Fruit fly (Drosophila melanogaster): ENCODE data around the gene Rpn9.

Gene Rpn9

dm6 chr3R:23733771-23734170 is 509 bp upstream of the Rpn9 start:
- TF ChIP-seq CG7045 (GFP tag; optimal IDR thresholded peaks at IDR 0.05) (no peak), CG11617 (GFP tag; optimal IDR thresholded peaks at IDR 0.05) (no peak), CG5204 (GFP tag; optimal IDR thresholded peaks at IDR 0.05) (no peak), cnc (optimal IDR thresholded peaks at IDR 0.05) (no peak), Mnt (GFP tag; optimal IDR thresholded peaks at IDR 0.05) (no peak), pad (GFP tag; optimal IDR thresholded peaks at IDR 0.05) (no peak), CG12768 (GFP tag; optimal IDR thresholded peaks at IDR 0.05) (no peak), CG1620 (GFP tag; optimal IDR thresholded peaks at IDR 0.05) (no peak), ovo (GFP tag; optimal IDR thresholded peaks at IDR 0.05) (no peak), Hr96 (GFP tag; optimal IDR thresholded peaks at IDR 0.05) (no peak), bab1 (GFP tag; optimal IDR thresholded peaks at IDR 0.05) (no peak), CG33017 (tag; optimal IDR thresholded peaks at IDR 0.05) (no peak), Clk (GFP tag; optimal IDR thresholded peaks at IDR 0.05) (no peak), toe (GFP tag; optimal IDR thresholded peaks at IDR 0.05) (no peak), kay (GFP tag; ENCODE audit: borderline replicate concordance) (no peak), CG7101 (tag; optimal IDR thresholded peaks at IDR 0.05) (no peak), CG14711 (tag; optimal IDR thresholded peaks at IDR 0.05) (no peak), Crg-1 (GFP tag; optimal IDR thresholded peaks at IDR 0.05) (no peak), cic (GFP tag; optimal IDR thresholded peaks at IDR 0.05) (no peak)

dm6 chr3R:23732533-23732932 is 729 bp downstream of the Rpn9 start:
- TF ChIP-seq cnc (optimal IDR thresholded peaks at IDR 0.05) (peak; percentile 83 to 97), kay (GFP tag; ENCODE audit: borderline replicate concordance) (no peak)

DNA sequence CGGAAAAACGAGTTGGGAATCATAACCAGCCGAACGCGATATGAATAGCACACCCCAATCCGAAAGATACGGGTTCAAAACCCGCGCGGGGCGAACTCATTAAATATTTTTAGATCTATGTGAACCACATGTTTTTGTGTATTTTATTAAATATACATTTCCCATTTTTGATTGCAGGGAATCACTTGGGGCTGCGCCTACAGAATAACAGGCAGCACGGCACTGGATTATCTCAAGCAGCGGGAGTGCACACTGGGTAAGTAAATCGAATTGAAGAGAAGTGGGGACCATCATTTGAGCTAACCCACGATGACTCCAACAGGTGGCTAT is 2.8 kb downstream of the Rpn9 start:
- TF ChIP-seq pad (GFP tag; optimal IDR thresholded peaks at IDR 0.05), result no peak
- no peak for TF ChIP-seq CG14711 (tag; optimal IDR thresholded peaks at IDR 0.05)

DNA sequence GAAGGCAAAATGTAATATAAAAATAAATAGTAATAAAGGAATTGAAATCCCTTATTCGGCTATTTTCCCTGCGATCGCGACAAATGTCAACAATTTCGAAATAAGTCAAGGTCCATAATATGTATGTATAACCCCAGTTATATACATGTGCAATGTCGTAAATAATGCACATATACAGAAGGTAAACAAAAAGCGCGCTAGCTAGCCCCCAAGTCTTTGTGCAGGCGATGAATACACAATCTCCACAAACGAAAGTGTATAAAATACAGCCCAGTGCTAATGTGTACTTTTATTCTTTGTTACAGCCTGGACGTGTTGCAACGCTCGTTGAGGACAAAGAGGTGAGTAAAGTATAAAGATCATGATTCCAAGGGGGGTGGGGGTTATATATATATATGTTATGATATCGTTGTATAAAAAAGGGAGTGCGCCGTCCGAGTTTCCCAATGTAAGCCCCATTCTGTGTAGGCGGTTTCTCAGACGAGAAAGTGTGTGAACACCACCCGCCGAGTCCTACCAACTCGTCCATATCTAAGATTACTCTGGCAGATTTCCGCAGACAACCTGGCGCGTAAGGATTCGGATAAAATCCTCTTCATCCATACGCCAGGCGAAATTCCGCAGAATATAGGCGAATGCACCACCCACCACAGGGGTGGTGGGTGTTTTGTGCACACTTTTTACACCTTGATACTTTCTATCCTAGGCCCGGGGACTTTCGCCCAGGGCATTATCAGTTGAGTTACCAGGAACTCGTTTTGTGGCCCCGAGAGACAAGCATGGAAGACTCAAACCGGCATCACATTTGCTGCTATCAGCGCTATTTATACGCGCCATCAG is 3.4 kb downstream of the Rpn9 start:
- TF ChIP-seq pad (GFP tag; optimal IDR thresholded peaks at IDR 0.05), result peak; percentile 12
- no peak for TF ChIP-seq CG1620 (GFP tag; optimal IDR thresholded peaks at IDR 0.05)
- TF ChIP-seq Mnt (GFP tag; optimal IDR thresholded peaks at IDR 0.05), result peak; percentile 5
- peak; percentile 82 for TF ChIP-seq cic (GFP tag; optimal IDR thresholded peaks at IDR 0.05)
- TF ChIP-seq CG11617 (GFP tag; optimal IDR thresholded peaks at IDR 0.05), result peak; percentile 13
- TF ChIP-seq CG14711 (tag; optimal IDR thresholded peaks at IDR 0.05), result no peak
- TF ChIP-seq kay (GFP tag; ENCODE audit: borderline replicate concordance), result peak; percentile 18
- no peak for TF ChIP-seq ovo (GFP tag; optimal IDR thresholded peaks at IDR 0.05)
- peak; percentile 36 for TF ChIP-seq CG33017 (tag; optimal IDR thresholded peaks at IDR 0.05)
- TF ChIP-seq CG12768 (GFP tag; optimal IDR thresholded peaks at IDR 0.05), result peak; percentile 87
- no peak for TF ChIP-seq toe (GFP tag; optimal IDR thresholded peaks at IDR 0.05)
- no peak for TF ChIP-seq CG5204 (GFP tag; optimal IDR thresholded peaks at IDR 0.05)
- no peak for TF ChIP-seq Hr96 (GFP tag; optimal IDR thresholded peaks at IDR 0.05)
- TF ChIP-seq cnc (optimal IDR thresholded peaks at IDR 0.05), result no peak
- TF ChIP-seq CG7045 (GFP tag; optimal IDR thresholded peaks at IDR 0.05), result peak; percentile 10
- peak; percentile 28 for TF ChIP-seq tj (GFP tag; optimal IDR thresholded peaks at IDR 0.05)
- TF ChIP-seq CG7101 (tag; optimal IDR thresholded peaks at IDR 0.05), result no peak
- TF ChIP-seq bab1 (GFP tag; optimal IDR thresholded peaks at IDR 0.05), result peak; percentile 33
- no peak for TF ChIP-seq Clk (GFP tag; optimal IDR thresholded peaks at IDR 0.05)
- no peak for TF ChIP-seq Crg-1 (GFP tag; optimal IDR thresholded peaks at IDR 0.05)

- TF ChIP-seq cic (GFP tag; optimal IDR thresholded peaks at IDR 0.05) (peak; percentile 91), ovo (GFP tag; optimal IDR thresholded peaks at IDR 0.05) (peak; percentile 65), Crg-1 (GFP tag; optimal IDR thresholded peaks at IDR 0.05) (peak; percentile 77), CG14711 (tag; optimal IDR thresholded peaks at IDR 0.05) (peak; percentile 37), CG11617 (GFP tag; optimal IDR thresholded peaks at IDR 0.05) (peak; percentile 37), cnc (optimal IDR thresholded peaks at IDR 0.05) (no peak), CG33017 (tag; optimal IDR thresholded peaks at IDR 0.05) (peak; percentile 82), Hr96 (GFP tag; optimal IDR thresholded peaks at IDR 0.05) (no peak), tj (GFP tag; optimal IDR thresholded peaks at IDR 0.05) (no peak), CG7045 (GFP tag; optimal IDR thresholded peaks at IDR 0.05) (peak; percentile 74), toe (GFP tag; optimal IDR thresholded peaks at IDR 0.05) (peak; percentile 7), Clk (GFP tag; optimal IDR thresholded peaks at IDR 0.05) (peak; percentile 23), CG12768 (GFP tag; optimal IDR thresholded peaks at IDR 0.05) (peak; percentile 77), kay (GFP tag; ENCODE audit: borderline replicate concordance) (peak; percentile 57), pad (GFP tag; optimal IDR thresholded peaks at IDR 0.05) (peak; percentile 42), bab1 (GFP tag; optimal IDR thresholded peaks at IDR 0.05) (no peak), CG5204 (GFP tag; optimal IDR thresholded peaks at IDR 0.05) (no peak), CG7101 (tag; optimal IDR thresholded peaks at IDR 0.05) (peak; percentile 71), Mnt (GFP tag; optimal IDR thresholded peaks at IDR 0.05) (peak; percentile 61), CG1620 (GFP tag; optimal IDR thresholded peaks at IDR 0.05) (no peak)
Observed at dm6 chr3R:23729066-23729465, 4.2 kb downstream of the Rpn9 start.

dm6 chr3R:23728086-23728485 is 5.2 kb downstream of the Rpn9 start:
- TF ChIP-seq CG33017 (tag; optimal IDR thresholded peaks at IDR 0.05), result peak; percentile 53
- no peak for TF ChIP-seq Crg-1 (GFP tag; optimal IDR thresholded peaks at IDR 0.05)
- TF ChIP-seq toe (GFP tag; optimal IDR thresholded peaks at IDR 0.05), result no peak
- TF ChIP-seq CG14711 (tag; optimal IDR thresholded peaks at IDR 0.05), result no peak
- TF ChIP-seq CG5204 (GFP tag; optimal IDR thresholded peaks at IDR 0.05), result peak; percentile 16
- peak; percentile 96 for TF ChIP-seq kay (GFP tag; ENCODE audit: borderline replicate concordance)
- TF ChIP-seq tj (GFP tag; optimal IDR thresholded peaks at IDR 0.05), result peak; percentile 22
- TF ChIP-seq CG7101 (tag; optimal IDR thresholded peaks at IDR 0.05), result peak; percentile 26
- TF ChIP-seq CG12768 (GFP tag; optimal IDR thresholded peaks at IDR 0.05), result peak; percentile 79
- TF ChIP-seq ovo (GFP tag; optimal IDR thresholded peaks at IDR 0.05), result peak; percentile 24
- peak; percentile 62 for TF ChIP-seq Mnt (GFP tag; optimal IDR thresholded peaks at IDR 0.05)
- TF ChIP-seq cic (GFP tag; optimal IDR thresholded peaks at IDR 0.05), result peak; percentile 85

Data from whole organism, adult.